Worm (Caenorhabditis elegans) whole organism, L1 larva: ENCODE data around the gene F54H5.2.

Experiments used
- C16A3.4 ChIP-seq: fragments of 150-350 bp; optimal IDR thresholded peaks from 2 replicates; lab custom pipeline; 2014; ENCODE audit warnings: missing biosample characterization, missing genetic modification characterization
- C34B4.2 ChIP-seq: sonication (generic microtip); optimal IDR thresholded peaks from 2 replicates; lab custom pipeline; 2017; ENCODE audit warnings: mild to moderate bottlenecking, missing genetic modification characterization, missing compliant biosample characterization
- F16B12.6 ChIP-seq: fragments of 150-350 bp; optimal IDR thresholded peaks from 2 replicates; lab custom pipeline; 2014; ENCODE audit warnings: missing biosample characterization, missing genetic modification characterization
- Y116A8C.19 ChIP-seq: sonication (generic microtip); optimal IDR thresholded peaks from 2 replicates; lab custom pipeline; 2016; ENCODE audit warnings: missing compliant biosample characterization, missing genetic modification characterization, borderline replicate concordance
- aha-1 ChIP-seq: fragments of 150-350 bp; optimal IDR thresholded peaks from 2 replicates; lab custom pipeline; 2014; ENCODE audit warnings: missing biosample characterization, missing genetic modification characterization
- alr-1 ChIP-seq: fragments of 200-800 bp; sonication (Bioruptor generic); optimal IDR thresholded peaks from 2 replicates; lab custom pipeline; 2018; ENCODE audit warnings: borderline replicate concordance, mild to moderate bottlenecking, missing genetic modification characterization, missing compliant biosample characterization
- aly-2 ChIP-seq: fragments of 150-350 bp; optimal IDR thresholded peaks from 2 replicates; lab custom pipeline; 2014; ENCODE audit warnings: missing biosample characterization, missing genetic modification characterization
- ama-1 ChIP-seq: fragments of 150-350 bp; optimal IDR thresholded peaks from 2 replicates; lab custom pipeline; 2014
- blmp-1 ChIP-seq: fragments of 150-350 bp; optimal IDR thresholded peaks from 2 replicates; lab custom pipeline; 2014; ENCODE audit warnings: missing biosample characterization, missing genetic modification characterization
- ceh-63 ChIP-seq: fragments of 200-800 bp; sonication (Bioruptor generic); optimal IDR thresholded peaks from 2 replicates; lab custom pipeline; 2018; ENCODE audit warnings: mild to moderate bottlenecking, missing genetic modification characterization, missing compliant biosample characterization
- ceh-8 ChIP-seq: fragments of 200-800 bp; sonication (Bioruptor generic); optimal IDR thresholded peaks from 2 replicates; lab custom pipeline; 2018; ENCODE audit warnings: mild to moderate bottlenecking, missing genetic modification characterization, moderate library complexity, missing compliant biosample characterization
- ceh-82 ChIP-seq, 3 experiments: fragments of 150-350 bp in 1 of 3; sonication (generic microtip) in 2 of 3; optimal IDR thresholded peaks; 2 replicates each; lab custom pipeline; 2014 to 2017; ENCODE audit warnings: missing biosample characterization in 3 of 3, missing genetic modification characterization in 3 of 3
- ceh-88 ChIP-seq: fragments of 200-800 bp; sonication (Bioruptor generic); IDR thresholded peaks from 2 replicates; pipeline ENCODE4 v1.3.6; 2022; ENCODE audit warnings: missing genetic modification characterization, missing compliant biosample characterization
- ces-1 ChIP-seq: fragments of 150-350 bp; optimal IDR thresholded peaks from 2 replicates; lab custom pipeline; 2014; ENCODE audit warnings: missing biosample characterization, missing genetic modification reagents, missing genetic modification characterization
- dpl-1 ChIP-seq, 3 experiments: fragments of 150-350 bp in 2 of 3; sonication (generic microtip) in 1 of 3; optimal IDR thresholded peaks; 2 replicates each; lab custom pipeline; 2014 to 2017; ENCODE audit warnings: missing biosample characterization in 3 of 3, missing genetic modification characterization in 3 of 3, missing genetic modification reagents in 3 of 3
- efl-1 ChIP-seq, 4 experiments: fragments of 150-350 bp; optimal IDR thresholded peaks in 3 of 4; peaks in 1 of 4; 1 replicate in 1 of 4; 2 replicates in 3 of 4; lab custom pipeline; 2014; ENCODE audit warnings: missing biosample characterization in 2 of 4, missing genetic modification characterization in 2 of 4, missing genetic modification reagents in 2 of 4
- efl-3 ChIP-seq: fragments of 200-800 bp; sonication (Bioruptor generic); optimal IDR thresholded peaks from 2 replicates; lab custom pipeline; 2018; ENCODE audit warnings: mild to moderate bottlenecking, missing genetic modification characterization, missing compliant biosample characterization
- egl-27 ChIP-seq, 2 experiments: fragments of 150-350 bp in 1 of 2; sonication (generic microtip); optimal IDR thresholded peaks; 3 replicates each; lab custom pipeline; 2017 to 2018; ENCODE audit warnings: missing biosample characterization in 2 of 2, missing genetic modification characterization in 2 of 2, missing genetic modification reagents in 2 of 2
- ets-5 ChIP-seq: fragments of 200-800 bp; sonication (Bioruptor generic); IDR thresholded peaks from 2 replicates; pipeline ENCODE4 v1.3.6; 2022; ENCODE audit warnings: missing genetic modification characterization, missing compliant biosample characterization
- fkh-10 ChIP-seq: sonication (generic microtip); optimal IDR thresholded peaks from 2 replicates; lab custom pipeline; 2017; ENCODE audit warnings: missing biosample characterization, missing genetic modification reagents, missing genetic modification characterization
- fkh-4 ChIP-seq: sonication (generic microtip); optimal IDR thresholded peaks from 2 replicates; lab custom pipeline; 2016; ENCODE audit warnings: missing compliant biosample characterization, missing genetic modification characterization, borderline replicate concordance
- fkh-8 ChIP-seq: sonication (generic microtip); optimal IDR thresholded peaks from 2 replicates; lab custom pipeline; 2016; ENCODE audit warnings: mild to moderate bottlenecking, missing genetic modification characterization, missing compliant biosample characterization
- fos-1 ChIP-seq: fragments of 150-350 bp; optimal IDR thresholded peaks from 2 replicates; lab custom pipeline; 2014; ENCODE audit warnings: missing biosample characterization, missing genetic modification characterization
- grh-1 ChIP-seq: fragments of 200-800 bp; sonication (Bioruptor generic); IDR thresholded peaks from 2 replicates; pipeline ENCODE4 v1.3.6; 2022; ENCODE audit warnings: missing genetic modification reagents, missing genetic modification characterization, missing compliant biosample characterization
- hlh-17 ChIP-seq: fragments of 200-800 bp; sonication (Bioruptor generic); optimal IDR thresholded peaks from 2 replicates; lab custom pipeline; 2018; ENCODE audit warnings: missing genetic modification characterization, mild to moderate bottlenecking, missing compliant biosample characterization, moderate library complexity, borderline replicate concordance
- hpl-2 ChIP-seq: fragments of 150-350 bp; optimal IDR thresholded peaks from 2 replicates; lab custom pipeline; 2014; ENCODE audit warnings: missing biosample characterization, missing genetic modification reagents, missing genetic modification characterization
- isw-1 ChIP-seq: fragments of 200-800 bp; sonication (Bioruptor generic); IDR thresholded peaks from 2 replicates; pipeline ENCODE4 v1.3.6; 2022; ENCODE audit warnings: missing genetic modification characterization, missing compliant biosample characterization
- lin-14 ChIP-seq: fragments of 200-800 bp; sonication (Bioruptor generic); optimal IDR thresholded peaks from 2 replicates; lab custom pipeline; 2018; ENCODE audit warnings: mild to moderate bottlenecking, missing genetic modification characterization, moderate library complexity, missing compliant biosample characterization
- lin-15B ChIP-seq: fragments of 150-350 bp; sonication (generic microtip); optimal IDR thresholded peaks from 3 replicates; lab custom pipeline; 2014; ENCODE audit warnings: missing biosample characterization, missing genetic modification characterization
- lin-35 ChIP-seq, 2 experiments: fragments of 150-350 bp; optimal IDR thresholded peaks; 2 replicates each; lab custom pipeline; 2014; ENCODE audit warnings: missing biosample characterization in 2 of 2, missing genetic modification characterization in 2 of 2, missing genetic modification reagents in 2 of 2
- lin-39 ChIP-seq: fragments of 150-350 bp; optimal IDR thresholded peaks from 2 replicates; lab custom pipeline; 2014; ENCODE audit warnings: missing biosample characterization, missing genetic modification reagents, missing genetic modification characterization
- lsy-2 ChIP-seq, 2 experiments: fragments of 150-350 bp; optimal IDR thresholded peaks; 2 replicates each; lab custom pipeline; 2014; ENCODE audit warnings: missing biosample characterization in 2 of 2, missing genetic modification characterization in 2 of 2
- mab-9 ChIP-seq: fragments of 200-800 bp; sonication (Bioruptor generic); IDR thresholded peaks from 2 replicates; pipeline ENCODE4 v1.3.6; 2022; ENCODE audit warnings: missing genetic modification reagents, missing genetic modification characterization, missing compliant biosample characterization
- mdl-1 ChIP-seq, 2 experiments: fragments of 150-350 bp; optimal IDR thresholded peaks; 2 replicates each; lab custom pipeline; 2014 to 2017; ENCODE audit warnings: missing biosample characterization in 2 of 2, missing genetic modification characterization in 2 of 2, inconsistent platforms in 1 of 2
- nhr-19 ChIP-seq: fragments of 200-800 bp; sonication (Bioruptor generic); conservative IDR thresholded peaks from 2 replicates; pipeline ENCODE4 v1.3.6; 2022; ENCODE audit warnings: missing genetic modification characterization, missing compliant biosample characterization
- nhr-20 ChIP-seq: sonication (generic microtip); optimal IDR thresholded peaks from 2 replicates; lab custom pipeline; 2016; ENCODE audit warnings: mild to moderate bottlenecking, missing genetic modification characterization, missing compliant biosample characterization
- nhr-47 ChIP-seq: sonication (generic microtip); optimal IDR thresholded peaks from 2 replicates; lab custom pipeline; 2016; ENCODE audit warnings: mild to moderate bottlenecking, missing genetic modification characterization, moderate library complexity, missing compliant biosample characterization
- nhr-76 ChIP-seq: sonication (generic microtip); optimal IDR thresholded peaks from 2 replicates; lab custom pipeline; 2017; ENCODE audit warnings: missing biosample characterization, missing genetic modification characterization
- nhr-90 ChIP-seq: sonication (generic microtip); optimal IDR thresholded peaks from 2 replicates; lab custom pipeline; 2016; ENCODE audit warnings: mild to moderate bottlenecking, missing genetic modification characterization, missing compliant biosample characterization; ENCODE audit not compliant: poor library complexity
- pag-3 ChIP-seq: sonication (generic microtip); optimal IDR thresholded peaks from 2 replicates; lab custom pipeline; 2017; ENCODE audit warnings: missing genetic modification characterization, mild to moderate bottlenecking, missing compliant biosample characterization, antibody characterized with exemption, borderline replicate concordance; ENCODE audit not compliant: insufficient read depth
- rnt-1 ChIP-seq: sonication (generic microtip); optimal IDR thresholded peaks from 2 replicates; lab custom pipeline; 2016; ENCODE audit warnings: mild to moderate bottlenecking, missing genetic modification characterization, moderate library complexity, missing compliant biosample characterization
- snu-23 ChIP-seq: sonication (generic microtip); optimal IDR thresholded peaks from 2 replicates; lab custom pipeline; 2016; ENCODE audit warnings: missing genetic modification characterization, missing compliant biosample characterization
- sup-37 ChIP-seq: fragments of 200-800 bp; sonication (Bioruptor generic); optimal IDR thresholded peaks from 2 replicates; lab custom pipeline; 2018; ENCODE audit warnings: mild to moderate bottlenecking, missing genetic modification characterization, missing compliant biosample characterization
- swsn-7 ChIP-seq: sonication (generic microtip); optimal IDR thresholded peaks from 2 replicates; lab custom pipeline; 2016; ENCODE audit warnings: missing genetic modification characterization, missing compliant biosample characterization
- tlp-1 ChIP-seq: fragments of 150-350 bp; optimal IDR thresholded peaks from 2 replicates; lab custom pipeline; 2014; ENCODE audit warnings: missing biosample characterization, missing genetic modification characterization
- unc-130 ChIP-seq: fragments of 150-350 bp; optimal IDR thresholded peaks from 2 replicates; lab custom pipeline; 2017; ENCODE audit warnings: missing biosample characterization, missing genetic modification characterization, inconsistent platforms
- xbp-1 ChIP-seq: sonication (generic microtip); optimal IDR thresholded peaks from 2 replicates; lab custom pipeline; 2016; ENCODE audit warnings: missing genetic modification characterization, missing compliant biosample characterization
- zip-4 ChIP-seq: fragments of 200-800 bp; sonication (Bioruptor generic); optimal IDR thresholded peaks from 2 replicates; lab custom pipeline; 2018; ENCODE audit warnings: mild to moderate bottlenecking, missing genetic modification characterization, moderate library complexity, missing compliant biosample characterization

The F54H5.2 gene

ce11 chrII:6598050-6598449 lies 29.2 kb upstream of the F54H5.2 start, which contains the start of gene dnj-8:
Gene dnj-8 (minus strand): TSS chrII:6598080.
- TF ChIP-seq fkh-8 (tag; lab: Kevin White, UChicago) (peak; percentile 1), aly-2 (tag; lab: Kevin White, UChicago) (no peak), dpl-1 (GFP tag; optimal IDR thresholded peaks at IDR 0.05; lab: Kevin White, UChicago) (peak in 1 of 3 experiments; percentile 21), lin-14 (GFP tag; lab: Kevin White, UChicago) (peak; percentile 60), lin-15B (tag; lab: Kevin White, UChicago) (peak; percentile 2), ceh-82 (tag; optimal IDR thresholded peaks at IDR 0.05; lab: Kevin White, UChicago) (peak in 1 of 3 experiments; percentile 11), lsy-2 (tag; optimal IDR thresholded peaks at IDR 0.05; lab: Kevin White, UChicago) (peak in 1 of 2 experiments; percentile 15), F16B12.6 (peak; percentile 4), efl-1 (optimal IDR thresholded peaks at IDR 0.05; lab: Kevin White, UChicago) (peak; percentile 2 to 10), efl-1 (GFP tag; optimal IDR thresholded peaks at IDR 0.05 in 1 of 2; lab: Kevin White, UChicago) (peak in 1 of 2 experiments; percentile 12), alr-1 (tag; lab: Kevin White, UChicago) (no peak)

- TF ChIP-seq ces-1: no peak
- no peak for TF ChIP-seq ama-1 (lab: Kevin White, UChicago)
- TF ChIP-seq dpl-1 (GFP tag; optimal IDR thresholded peaks at IDR 0.05; lab: Kevin White, UChicago): peak; percentile 23 to 62 (median 60)
- TF ChIP-seq nhr-19 (GFP tag; lab: Robert Waterston, UW): peak; percentile 53
- TF ChIP-seq grh-1 (GFP tag; lab: Robert Waterston, UW): no peak
- peak; percentile 33 for TF ChIP-seq xbp-1
- no peak for TF ChIP-seq sup-37
- peak; percentile 27 for TF ChIP-seq unc-130 (tag; lab: Kevin White, UChicago)
- no peak for TF ChIP-seq lin-15B (tag; lab: Kevin White, UChicago)
- TF ChIP-seq aly-2 (tag; lab: Kevin White, UChicago): no peak
- TF ChIP-seq tlp-1: no peak
- TF ChIP-seq mab-9 (GFP tag; lab: Robert Waterston, UW): no peak
- no peak for TF ChIP-seq fkh-10 (GFP tag; lab: Kevin White, UChicago)
- no peak for TF ChIP-seq ceh-63
- peak; percentile 42 to 71 for TF ChIP-seq lin-35 (GFP tag; optimal IDR thresholded peaks at IDR 0.05; lab: Kevin White, UChicago)
- TF ChIP-seq isw-1 (GFP tag; lab: Robert Waterston, UW): no peak
- peak; percentile 61 for TF ChIP-seq swsn-7 (tag; lab: Kevin White, UChicago)
- TF ChIP-seq aha-1 (tag; lab: Kevin White, UChicago): no peak
- no peak for TF ChIP-seq nhr-76 (tag; lab: Kevin White, UChicago)
- TF ChIP-seq ets-5: no peak
- no peak for TF ChIP-seq lin-39
- TF ChIP-seq blmp-1 (tag; lab: Kevin White, UChicago): peak; percentile 4
- no peak for TF ChIP-seq hlh-17
- TF ChIP-seq nhr-90 (tag; lab: Kevin White, UChicago): peak; percentile 0
- peak; percentile 25 for TF ChIP-seq pag-3 (tag; lab: Kevin White, UChicago)
- TF ChIP-seq efl-3 (GFP tag; lab: Kevin White, UChicago): no peak
- peak; percentile 57 for TF ChIP-seq nhr-20 (tag; lab: Kevin White, UChicago)
- peak in 1 of 2 experiments; percentile 58 for TF ChIP-seq mdl-1 (tag; optimal IDR thresholded peaks at IDR 0.05; lab: Kevin White, UChicago)
- no peak for TF ChIP-seq fkh-4 (tag; lab: Kevin White, UChicago)
- no peak for TF ChIP-seq egl-27 (tag; optimal IDR thresholded peaks at IDR 0.05; lab: Kevin White, UChicago)
- TF ChIP-seq fos-1 (tag; lab: Kevin White, UChicago): peak; percentile 42
- TF ChIP-seq ceh-8 (GFP tag; lab: Kevin White, UChicago): no peak
- TF ChIP-seq Y116A8C.19: no peak
- TF ChIP-seq hpl-2 (GFP tag; lab: Kevin White, UChicago): no peak
- peak in 2 of 3 experiments; percentile 6 to 32 for TF ChIP-seq ceh-82 (tag; optimal IDR thresholded peaks at IDR 0.05; lab: Kevin White, UChicago)
- TF ChIP-seq C34B4.2 (tag; lab: Kevin White, UChicago): no peak
- no peak for TF ChIP-seq ceh-88 (GFP tag; lab: Robert Waterston, UW)
- peak; percentile 68 for TF ChIP-seq rnt-1
- TF ChIP-seq snu-23: peak; percentile 60
- no peak for TF ChIP-seq zip-4
- TF ChIP-seq alr-1 (tag; lab: Kevin White, UChicago): no peak
- TF ChIP-seq nhr-47 (tag; lab: Kevin White, UChicago): peak; percentile 66
- TF ChIP-seq C16A3.4 (tag; lab: Kevin White, UChicago): no peak
Measured at ce11 chrII:6600973-6601372, 26.3 kb upstream of the F54H5.2 start, which contains the start of gene vps-33.2. Gene vps-33.2 (plus strand): TSS chrII:6601216.
